Worm (Caenorhabditis elegans) whole organism, late embryonic: Measurements from ENCODE around the gene rei-1.

ENCODE experiments used
- ama-1 ChIP-seq: fragments of 150-350 bp; optimal IDR thresholded peaks from 2 replicates; lab custom pipeline; 2014
- ceh-14 ChIP-seq: sonication (generic microtip); optimal IDR thresholded peaks from 2 replicates; lab custom pipeline; 2016; ENCODE audit warnings: missing genotype, missing genetic modification characterization, missing compliant biosample characterization
- ets-4 ChIP-seq: sonication (generic microtip); optimal IDR thresholded peaks from 2 replicates; lab custom pipeline; 2016; ENCODE audit warnings: missing genetic modification characterization, missing compliant biosample characterization
- gmeb-2 ChIP-seq: sonication (generic microtip); optimal IDR thresholded peaks from 2 replicates; lab custom pipeline; 2016; ENCODE audit warnings: missing genetic modification characterization, inconsistent platforms, missing compliant biosample characterization
- hlh-6 ChIP-seq: sonication (generic microtip); optimal IDR thresholded peaks from 2 replicates; lab custom pipeline; 2016; ENCODE audit warnings: missing genotype, missing genetic modification characterization, missing compliant biosample characterization
- pha-2 ChIP-seq: sonication (generic microtip); optimal IDR thresholded peaks from 2 replicates; lab custom pipeline; 2017; ENCODE audit warnings: mild to moderate bottlenecking, missing genetic modification characterization, missing compliant biosample characterization
- unc-86 ChIP-seq: sonication (generic microtip); optimal IDR thresholded peaks from 2 replicates; lab custom pipeline; 2016; ENCODE audit warnings: missing genetic modification characterization, missing compliant biosample characterization

DNA sequence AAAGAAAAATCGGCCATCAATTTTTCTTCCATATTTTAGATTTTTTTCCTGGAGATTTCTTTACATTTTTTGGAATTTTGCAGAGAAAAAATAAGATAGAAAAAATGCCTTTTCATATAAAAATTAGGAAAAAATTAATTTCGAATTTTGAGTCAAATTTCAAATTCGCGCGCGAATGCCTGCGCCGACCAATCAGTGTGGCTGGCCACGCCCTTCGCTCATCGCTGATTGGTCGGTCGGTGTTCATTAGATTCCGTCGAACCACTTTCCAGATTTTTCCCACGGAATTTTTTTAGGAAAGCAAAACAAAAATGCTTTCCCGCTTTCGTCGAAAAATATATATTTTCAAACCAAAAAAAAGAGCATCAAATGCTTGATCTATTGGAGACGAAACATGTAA is 22.4 kb upstream of the rei-1 start:
- TF ChIP-seq ets-4 (tag; lab: Kevin White, UChicago) (no peak), ama-1 (lab: Kevin White, UChicago) (no peak), gmeb-2 (tag; lab: Kevin White, UChicago) (no peak), unc-86 (no peak), pha-2 (tag; lab: Kevin White, UChicago) (no peak), ceh-14 (tag; lab: Kevin White, UChicago) (no peak), hlh-6 (tag; lab: Kevin White, UChicago) (no peak)
